Fruit fly (Drosophila melanogaster): ENCODE measurements around the gene CG11529.

The CG11529 gene

DNA sequence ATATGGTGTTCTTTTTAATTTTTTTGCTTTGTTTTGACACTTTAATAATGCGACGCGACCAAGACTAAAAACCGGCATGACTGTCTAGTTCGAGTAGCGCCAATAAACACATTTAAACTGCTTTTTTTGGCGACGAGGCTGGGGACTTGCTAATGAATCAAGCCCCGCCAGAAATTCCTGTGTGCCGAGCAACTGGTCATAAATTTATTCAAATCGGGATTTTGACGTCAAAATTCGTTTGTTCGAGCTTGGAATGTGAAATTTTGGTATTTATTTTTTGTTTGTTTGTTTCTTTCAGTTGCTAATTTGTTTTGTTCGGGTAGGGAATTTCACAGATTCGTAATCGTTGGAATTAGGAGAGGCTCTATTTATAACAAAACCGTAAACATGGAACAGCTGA is 5.4 kb downstream of the CG11529 start:
- TF ChIP-seq kay (GFP tag; ENCODE audit: borderline replicate concordance) (peak; percentile 45), CG33017 (tag; optimal IDR thresholded peaks at IDR 0.05) (no peak), cnc (optimal IDR thresholded peaks at IDR 0.05) (no peak), ovo (GFP tag; optimal IDR thresholded peaks at IDR 0.05) (no peak), Hr96 (GFP tag; optimal IDR thresholded peaks at IDR 0.05) (no peak), CG7045 (GFP tag; optimal IDR thresholded peaks at IDR 0.05) (no peak), bab1 (GFP tag; optimal IDR thresholded peaks at IDR 0.05) (no peak)

DNA sequence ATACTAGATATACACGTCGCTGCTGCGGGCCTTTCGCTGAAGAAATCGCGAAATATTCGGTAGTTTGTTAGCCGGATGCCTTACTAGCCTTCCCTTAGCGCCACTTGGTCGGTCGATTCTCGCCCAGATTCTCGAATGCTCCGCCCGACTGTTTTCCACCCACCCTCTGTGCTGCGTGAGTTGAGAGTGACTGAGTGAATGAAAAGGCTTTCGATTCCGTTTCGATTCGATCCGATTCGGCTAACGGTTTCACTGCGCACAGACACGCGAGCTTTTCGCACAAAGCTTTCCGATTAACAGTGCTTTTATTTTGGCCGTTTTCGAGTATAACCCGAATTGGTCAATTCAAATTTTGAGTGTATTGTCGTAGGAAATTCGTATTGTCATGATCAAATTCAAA is 6.1 kb downstream of the CG11529 start, which contains the start of gene Ak1:
Ak1 (minus strand) TSS at position 347 of the 400 bp plus-strand sequence.
- TF ChIP-seq Mnt (GFP tag; optimal IDR thresholded peaks at IDR 0.05) (peak; percentile 14), cic (GFP tag; optimal IDR thresholded peaks at IDR 0.05) (peak; percentile 5), bab1 (GFP tag; optimal IDR thresholded peaks at IDR 0.05) (peak; percentile 38), CG14711 (tag; optimal IDR thresholded peaks at IDR 0.05) (no peak), ovo (GFP tag; optimal IDR thresholded peaks at IDR 0.05) (peak; percentile 90)

DNA sequence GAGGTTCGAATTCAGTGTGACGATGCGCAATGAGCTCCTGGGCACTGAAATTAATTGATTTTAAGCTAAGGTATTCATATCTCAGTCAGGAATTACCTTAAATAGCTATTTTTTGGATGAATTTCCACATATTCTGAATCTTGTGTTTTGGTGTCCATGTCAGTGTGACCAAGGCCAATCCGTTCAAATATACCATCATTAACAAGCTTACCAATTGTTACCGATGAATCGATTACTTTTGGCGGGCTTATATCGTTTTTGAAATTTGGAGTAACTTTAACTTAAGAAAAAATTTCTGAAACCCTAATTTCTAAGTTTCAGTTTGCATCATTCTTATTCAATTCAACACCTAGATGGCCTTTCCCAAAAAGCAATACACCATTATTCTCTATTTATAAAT is 8.3 kb downstream of the CG11529 start, which contains the start of gene Tsen54:
Tsen54 (minus strand) TSS at position 175 of the 400 bp plus-strand sequence.
- no peak for TF ChIP-seq CG11617 (GFP tag; optimal IDR thresholded peaks at IDR 0.05)
- no peak for TF ChIP-seq cic (GFP tag; optimal IDR thresholded peaks at IDR 0.05)
- no peak for TF ChIP-seq toe (GFP tag; optimal IDR thresholded peaks at IDR 0.05)
- no peak for TF ChIP-seq kay (GFP tag; ENCODE audit: borderline replicate concordance)
- TF ChIP-seq CG1620 (GFP tag; optimal IDR thresholded peaks at IDR 0.05) = no peak
- TF ChIP-seq CG12768 (GFP tag; optimal IDR thresholded peaks at IDR 0.05) = no peak
- no peak for TF ChIP-seq Crg-1 (GFP tag; optimal IDR thresholded peaks at IDR 0.05)
- TF ChIP-seq tj (GFP tag; optimal IDR thresholded peaks at IDR 0.05) = no peak
- no peak for TF ChIP-seq bab1 (GFP tag; optimal IDR thresholded peaks at IDR 0.05)
- TF ChIP-seq Mnt (GFP tag; optimal IDR thresholded peaks at IDR 0.05) = no peak
- TF ChIP-seq CG33017 (tag; optimal IDR thresholded peaks at IDR 0.05) = no peak
- no peak for TF ChIP-seq pad (GFP tag; optimal IDR thresholded peaks at IDR 0.05)
- no peak for TF ChIP-seq ovo (GFP tag; optimal IDR thresholded peaks at IDR 0.05)
- no peak for TF ChIP-seq CG5204 (GFP tag; optimal IDR thresholded peaks at IDR 0.05)

DNA sequence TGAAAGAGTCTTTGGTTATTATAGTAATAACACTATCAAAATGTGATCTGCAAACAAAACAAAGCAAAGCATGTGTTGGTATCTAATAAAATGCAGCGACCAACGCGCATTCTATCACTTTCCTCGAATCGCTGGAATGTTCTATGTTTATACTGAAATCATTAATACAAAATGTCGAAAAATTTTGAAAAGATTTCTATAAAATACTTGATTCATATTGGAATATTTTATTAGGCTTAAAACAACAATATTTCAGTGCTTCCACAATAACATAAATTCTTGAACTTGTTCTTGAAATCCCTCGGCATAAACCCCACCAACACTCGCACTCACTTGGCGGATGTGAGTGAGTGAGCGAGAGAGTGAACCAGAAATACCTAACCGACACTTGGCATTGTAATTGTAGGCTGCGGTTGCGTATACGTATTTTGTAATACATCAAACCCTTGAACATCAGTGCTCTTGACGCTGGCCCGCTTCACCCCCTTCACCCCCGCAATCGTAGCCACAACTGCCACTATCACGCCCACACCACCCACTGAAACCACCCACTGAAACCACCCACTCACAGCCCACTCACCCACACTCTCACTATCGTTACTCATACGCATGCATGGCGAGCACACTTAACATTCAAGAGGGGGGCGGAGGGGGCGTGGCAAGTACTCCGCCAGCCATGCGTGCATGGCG is 25.5 kb downstream of the CG11529 start:
- TF ChIP-seq bab1 (GFP tag; optimal IDR thresholded peaks at IDR 0.05) (no peak), cic (GFP tag; optimal IDR thresholded peaks at IDR 0.05) (no peak), kay (GFP tag; ENCODE audit: borderline replicate concordance) (peak; percentile 49), CG7101 (tag; optimal IDR thresholded peaks at IDR 0.05) (peak; percentile 28), CG11617 (GFP tag; optimal IDR thresholded peaks at IDR 0.05) (no peak), CG7045 (GFP tag; optimal IDR thresholded peaks at IDR 0.05) (no peak), CG1620 (GFP tag; optimal IDR thresholded peaks at IDR 0.05) (no peak), CG14711 (tag; optimal IDR thresholded peaks at IDR 0.05) (no peak), ovo (GFP tag; optimal IDR thresholded peaks at IDR 0.05) (no peak), tj (GFP tag; optimal IDR thresholded peaks at IDR 0.05) (no peak), toe (GFP tag; optimal IDR thresholded peaks at IDR 0.05) (peak; percentile 12), CG33017 (tag; optimal IDR thresholded peaks at IDR 0.05) (peak; percentile 12), cnc (optimal IDR thresholded peaks at IDR 0.05) (no peak), pad (GFP tag; optimal IDR thresholded peaks at IDR 0.05) (no peak), Mnt (GFP tag; optimal IDR thresholded peaks at IDR 0.05) (no peak), Hr96 (GFP tag; optimal IDR thresholded peaks at IDR 0.05) (peak; percentile 9), CG5204 (GFP tag; optimal IDR thresholded peaks at IDR 0.05) (no peak)

DNA sequence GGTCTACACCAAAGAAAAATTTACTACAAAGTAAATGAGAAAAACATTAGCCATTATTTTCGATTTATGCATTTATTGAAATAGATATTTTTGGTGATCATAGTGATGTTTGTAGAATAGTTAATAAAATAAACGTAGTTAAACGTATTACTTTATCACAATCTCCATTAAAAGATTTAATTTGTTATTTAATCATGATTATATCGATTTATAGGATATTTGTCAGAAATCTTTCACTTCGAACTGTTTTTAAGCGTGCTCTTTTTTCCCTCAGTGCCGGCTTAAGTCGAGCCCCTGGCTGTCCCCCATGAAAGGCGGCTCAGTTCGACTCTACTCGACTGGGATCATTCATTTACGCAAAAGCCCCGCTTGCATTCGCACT is 26.0 kb downstream of the CG11529 start:
- TF ChIP-seq toe (GFP tag; optimal IDR thresholded peaks at IDR 0.05) (no peak), Clk (GFP tag; optimal IDR thresholded peaks at IDR 0.05) (no peak), CG1620 (GFP tag; optimal IDR thresholded peaks at IDR 0.05) (no peak), CG14711 (tag; optimal IDR thresholded peaks at IDR 0.05) (peak; percentile 8)

- TF ChIP-seq Hr96 (GFP tag; optimal IDR thresholded peaks at IDR 0.05) (no peak), ovo (GFP tag; optimal IDR thresholded peaks at IDR 0.05) (no peak), CG11617 (GFP tag; optimal IDR thresholded peaks at IDR 0.05) (no peak), CG14711 (tag; optimal IDR thresholded peaks at IDR 0.05) (no peak), toe (GFP tag; optimal IDR thresholded peaks at IDR 0.05) (no peak)
These were observed 29.6 kb downstream of the CG11529 start for dm6 chr3L:12227219-12227618.

Measured in whole organism, adult.